Fruit fly (Drosophila melanogaster): Measurements from ENCODE around the gene Got2.

The Got2 gene

dm6 chr2L:1986343-1987280 lies 946 bp downstream of the Got2 start (continued):
- peak; percentile 50; the same call in 1 of the 2 replicates for TF ChIP-seq CG15336 (GFP tag; IDR thresholded peaks at IDR 0.05)
- peak; percentile 57 for TF ChIP-seq dsx (GFP tag; optimal IDR thresholded peaks at IDR 0.05; ENCODE audit: poor library complexity, severe bottlenecking)
- TF ChIP-seq CG6163 (GFP tag; IDR thresholded peaks at IDR 0.05): peak; percentile 34; the same call in 2 of the 3 replicates
- TF ChIP-seq CG8632 (GFP tag; optimal IDR thresholded peaks at IDR 0.05): peak; percentile 36
- peak; percentile 60; the same call in 2 of the 3 replicates for TF ChIP-seq eg (GFP tag; IDR thresholded peaks at IDR 0.05)
- peak; percentile 64 for TF ChIP-seq Hr39 (GFP tag; optimal IDR thresholded peaks at IDR 0.05)
- peak; percentile 25 for TF ChIP-seq CG3032 (tag; optimal IDR thresholded peaks at IDR 0.05)
- TF ChIP-seq CG10631 (GFP tag; optimal IDR thresholded peaks at IDR 0.05): no peak
- peak; percentile 70 for TF ChIP-seq Met (GFP tag; optimal IDR thresholded peaks at IDR 0.05)
- peak; percentile 72 for TF ChIP-seq esn (GFP tag; optimal IDR thresholded peaks at IDR 0.05)
- TF ChIP-seq Smox (GFP tag; optimal IDR thresholded peaks at IDR 0.05): peak; percentile 63
- peak; percentile 44 for TF ChIP-seq cyc (GFP tag; optimal IDR thresholded peaks at IDR 0.05)
- no peak for TF ChIP-seq CG6276 (GFP tag; optimal IDR thresholded peaks at IDR 0.05)
- TF ChIP-seq CG34406 (GFP tag; optimal IDR thresholded peaks at IDR 0.05): peak; percentile 55
- TF ChIP-seq OdsH (GFP tag; optimal IDR thresholded peaks at IDR 0.05): peak; percentile 60

dm6 chr2L:1981726-1982367 lies 5.7 kb downstream of the Got2 start, which contains the start of gene CG7289:
CG7289 (plus strand) TSS chr2L:1982217.
- TF ChIP-seq Lpt (GFP tag; optimal IDR thresholded peaks at IDR 0.05) (no peak), vri (GFP tag; optimal IDR thresholded peaks at IDR 0.05) (no peak), Ets96B (tag; optimal IDR thresholded peaks at IDR 0.05) (no peak), CG3919 (GFP tag; optimal IDR thresholded peaks at IDR 0.05) (no peak), Met (GFP tag; optimal IDR thresholded peaks at IDR 0.05) (no peak), Eip93F (GFP tag; optimal IDR thresholded peaks at IDR 0.05) (peak; percentile 4), Hr4 (GFP tag; optimal IDR thresholded peaks at IDR 0.05) (peak; percentile 46), CG31627 (GFP tag; optimal IDR thresholded peaks at IDR 0.05) (peak; percentile 12), OdsH (GFP tag; optimal IDR thresholded peaks at IDR 0.05) (no peak), dsx (GFP tag; optimal IDR thresholded peaks at IDR 0.05; ENCODE audit: poor library complexity, severe bottlenecking) (peak; percentile 9), fd59A (GFP tag; optimal IDR thresholded peaks at IDR 0.05) (no peak), CG4318 (GFP tag; optimal IDR thresholded peaks at IDR 0.05) (no peak), CG32006 (GFP tag; optimal IDR thresholded peaks at IDR 0.05) (peak; percentile 10), CG11294 (GFP tag; IDR thresholded peaks at IDR 0.05) (no peak), Ets21C (GFP tag; optimal IDR thresholded peaks at IDR 0.05) (no peak), fd85E (GFP tag; optimal IDR thresholded peaks at IDR 0.05) (no peak), Hr38 (GFP tag; optimal IDR thresholded peaks at IDR 0.05) (no peak), Blimp-1 (GFP tag; optimal IDR thresholded peaks at IDR 0.05) (no peak), CG3032 (tag; optimal IDR thresholded peaks at IDR 0.05) (no peak), CG6808 (GFP tag; optimal IDR thresholded peaks at IDR 0.05) (no peak), lz (GFP tag; optimal IDR thresholded peaks at IDR 0.05) (peak; percentile 29), Hr39 (GFP tag; optimal IDR thresholded peaks at IDR 0.05) (no peak), Eip78C (GFP tag) (peak; percentile 29), esn (GFP tag; optimal IDR thresholded peaks at IDR 0.05) (peak; percentile 35), Sox102F (GFP tag; optimal IDR thresholded peaks at IDR 0.05) (no peak), CG9139 (GFP tag; optimal IDR thresholded peaks at IDR 0.05) (no peak), acj6 (GFP tag; optimal IDR thresholded peaks at IDR 0.05) (no peak), CG10669 (GFP tag; optimal IDR thresholded peaks at IDR 0.05) (no peak), topi (GFP tag; optimal IDR thresholded peaks at IDR 0.05) (peak; percentile 11), cyc (GFP tag; optimal IDR thresholded peaks at IDR 0.05) (no peak), CG7368 (GFP tag; optimal IDR thresholded peaks at IDR 0.05) (no peak), fkh (GFP tag; optimal IDR thresholded peaks at IDR 0.05) (no peak)
